Worm (Caenorhabditis elegans) whole organism, L4 larva: ENCODE measurements around the gene str-64.

ENCODE experiments used
- F26F4.8 ChIP-seq: fragments of 200-800 bp; sonication (Bioruptor generic); conservative IDR thresholded peaks from 2 replicates; pipeline ENCODE4 v1.3.6; 2022; ENCODE audit warnings: missing genetic modification characterization, missing compliant biosample characterization
- F44E2.7 ChIP-seq: fragments of 200-800 bp; sonication (Bioruptor generic); IDR thresholded peaks from 2 replicates; pipeline ENCODE4 v2.1.2; 2022; ENCODE audit warnings: missing genetic modification characterization, missing compliant biosample characterization
- R02D3.7 ChIP-seq: fragments of 150-350 bp; sonication (generic microtip); optimal IDR thresholded peaks from 3 replicates; lab custom pipeline; 2014; ENCODE audit warnings: missing biosample characterization, missing genetic modification characterization
- Y48G9A.11 ChIP-seq: fragments of 200-800 bp; sonication (Bioruptor generic); IDR thresholded peaks from 2 replicates; pipeline ENCODE4 v1.3.6; 2022; ENCODE audit warnings: missing genetic modification reagents, missing genetic modification characterization, missing compliant biosample characterization
- ZK337.2 ChIP-seq: fragments of 200-800 bp; sonication (Bioruptor generic); IDR thresholded peaks from 2 replicates; pipeline ENCODE4 v1.3.6; 2022; ENCODE audit warnings: missing genetic modification reagents, missing genetic modification characterization, missing compliant biosample characterization
- ZK546.5 ChIP-seq, 2 experiments: sonication (generic microtip); optimal IDR thresholded peaks; 2 replicates each; lab custom pipeline; 2017; ENCODE audit warnings: missing biosample characterization in 2 of 2, missing genetic modification characterization in 2 of 2
- aha-1 ChIP-seq: fragments of 150-350 bp; peaks from one replicate; lab custom pipeline; 2014; ENCODE audit warnings: missing biosample characterization, missing genetic modification characterization
- ceh-20 ChIP-seq: fragments of 200-800 bp; sonication (Bioruptor generic); IDR thresholded peaks from 2 replicates; pipeline ENCODE4 v1.3.6; 2022; ENCODE audit warnings: missing genetic modification reagents, missing genetic modification characterization, missing compliant biosample characterization
- ceh-82 ChIP-seq: sonication (generic microtip); optimal IDR thresholded peaks from 2 replicates; lab custom pipeline; 2017; ENCODE audit warnings: missing biosample characterization, missing genetic modification characterization
- daf-16 ChIP-seq, 3 experiments: sonication (generic microtip); optimal IDR thresholded peaks; 2 replicates each; lab custom pipeline; 2016 to 2017; ENCODE audit warnings: missing genetic modification characterization in 3 of 3, missing genetic modification reagents in 3 of 3, mild to moderate bottlenecking in 2 of 3, missing compliant biosample characterization in 2 of 3, missing biosample characterization in 1 of 3, moderate library complexity in 1 of 3
- daf-8 ChIP-seq: fragments of 200-800 bp; sonication (Bioruptor generic); IDR thresholded peaks from 2 replicates; pipeline ENCODE4 v1.3.6; 2022; ENCODE audit warnings: missing genetic modification characterization, missing compliant biosample characterization
- fkh-10 ChIP-seq: fragments of 150-350 bp; optimal IDR thresholded peaks from 2 replicates; lab custom pipeline; 2014; ENCODE audit warnings: missing biosample characterization, missing genetic modification reagents, missing genetic modification characterization
- hlh-11 ChIP-seq: fragments of 200-800 bp; sonication (Bioruptor generic); optimal IDR thresholded peaks from 2 replicates; lab custom pipeline; 2018; ENCODE audit warnings: mild to moderate bottlenecking, missing genetic modification characterization, missing compliant biosample characterization
- jun-1 ChIP-seq: fragments of 150-350 bp; optimal IDR thresholded peaks from 2 replicates; lab custom pipeline; 2014; ENCODE audit warnings: missing biosample characterization, missing genetic modification reagents, missing genetic modification characterization
- lin-38 ChIP-seq: fragments of 200-800 bp; sonication (Bioruptor generic); IDR thresholded peaks from 2 replicates; pipeline ENCODE4 v1.3.6; 2022; ENCODE audit warnings: missing genetic modification reagents, missing genetic modification characterization, missing compliant biosample characterization
- lir-3 ChIP-seq: sonication (generic microtip); optimal IDR thresholded peaks from 2 replicates; lab custom pipeline; 2016; ENCODE audit warnings: mild to moderate bottlenecking, missing genetic modification characterization, missing compliant biosample characterization
- lsy-2 ChIP-seq, 2 experiments: fragments of 150-350 bp in 1 of 2; sonication (generic microtip) in 1 of 2; optimal IDR thresholded peaks; 2 replicates each; lab custom pipeline; 2014 to 2017; ENCODE audit warnings: missing biosample characterization in 2 of 2, missing genetic modification characterization in 2 of 2
- madf-5 ChIP-seq, 2 experiments: fragments of 200-800 bp; sonication (Bioruptor generic); IDR thresholded peaks; 2 replicates each; pipeline ENCODE4 v1.3.6; 2022; ENCODE audit warnings: missing compliant biosample characterization in 2 of 2, missing genetic modification characterization in 2 of 2
- mdl-1 ChIP-seq, 2 experiments: fragments of 150-350 bp in 1 of 2; sonication (generic microtip) in 1 of 2; optimal IDR thresholded peaks; 2 replicates each; lab custom pipeline; 2014 to 2017; ENCODE audit warnings: missing biosample characterization in 2 of 2, missing genetic modification characterization in 2 of 2
- mes-2 ChIP-seq: sonication (generic microtip); optimal IDR thresholded peaks from 2 replicates; lab custom pipeline; 2016; ENCODE audit warnings: missing genotype, mild to moderate bottlenecking, missing genetic modification characterization, missing compliant biosample characterization; ENCODE audit not compliant: poor library complexity, severe bottlenecking
- mxl-2 ChIP-seq: fragments of 200-800 bp; sonication (Bioruptor generic); conservative IDR thresholded peaks from 2 replicates; pipeline ENCODE4 v1.3.6; 2022; ENCODE audit warnings: missing genetic modification reagents, missing genetic modification characterization, missing compliant biosample characterization
- mxl-3 ChIP-seq: fragments of 200-800 bp; sonication (Bioruptor generic); optimal IDR thresholded peaks from 2 replicates; lab custom pipeline; 2018; ENCODE audit warnings: mild to moderate bottlenecking, missing genetic modification characterization, missing compliant biosample characterization
- nhr-11 ChIP-seq: fragments of 150-350 bp; optimal IDR thresholded peaks from 2 replicates; lab custom pipeline; 2014; ENCODE audit warnings: missing biosample characterization, missing genetic modification characterization
- nhr-237 ChIP-seq: sonication (generic microtip); optimal IDR thresholded peaks from 2 replicates; lab custom pipeline; 2017; ENCODE audit warnings: missing biosample characterization, missing genetic modification characterization
- nhr-28 ChIP-seq: fragments of 150-350 bp; optimal IDR thresholded peaks from 2 replicates; lab custom pipeline; 2014; ENCODE audit warnings: missing biosample characterization, missing genetic modification characterization
- nhr-6 ChIP-seq: fragments of 150-350 bp; optimal IDR thresholded peaks from 2 replicates; lab custom pipeline; 2014; ENCODE audit warnings: missing biosample characterization, missing genetic modification characterization
- pha-4 ChIP-seq, 2 experiments: fragments of 150-350 bp in 1 of 2; fragments of 200-800 bp in 1 of 2; sonication (Bioruptor generic) in 1 of 2; IDR thresholded peaks in 1 of 2; optimal IDR thresholded peaks in 1 of 2; 2 replicates each; pipeline versions ENCODE4 v1.3.6 to Lab custom; 2014 to 2022; ENCODE audit warnings: missing genetic modification characterization in 2 of 2, missing genetic modification reagents in 2 of 2, missing biosample characterization in 1 of 2, missing compliant biosample characterization in 1 of 2
- pqm-1 ChIP-seq: sonication (generic microtip); optimal IDR thresholded peaks from 2 replicates; lab custom pipeline; 2017; ENCODE audit warnings: missing biosample characterization, missing genetic modification characterization
- rbr-2 ChIP-seq: sonication (generic microtip); optimal IDR thresholded peaks from 2 replicates; lab custom pipeline; 2016; ENCODE audit warnings: missing genotype, missing genetic modification characterization, missing compliant biosample characterization
- set-16 ChIP-seq: fragments of 200-800 bp; sonication (Bioruptor generic); IDR thresholded peaks from 2 replicates; pipeline ENCODE4 v1.3.6; 2022; ENCODE audit warnings: missing genetic modification reagents, missing genetic modification characterization, missing compliant biosample characterization
- spr-3 ChIP-seq: fragments of 200-800 bp; sonication (Bioruptor generic); optimal IDR thresholded peaks from 2 replicates; lab custom pipeline; 2018; ENCODE audit warnings: mild to moderate bottlenecking, missing genetic modification characterization, missing compliant biosample characterization
- unc-62 ChIP-seq, 3 experiments: fragments of 150-350 bp in 1 of 3; sonication (generic microtip); optimal IDR thresholded peaks in 2 of 3; peaks in 1 of 3; 1 replicate in 1 of 3; 2 replicates in 2 of 3; lab custom pipeline; 2014 to 2017; ENCODE audit warnings: missing biosample characterization in 3 of 3, missing genetic modification characterization in 3 of 3, missing genetic modification reagents in 3 of 3, missing genotype in 1 of 3
- zfp-3 ChIP-seq: fragments of 200-800 bp; sonication (Bioruptor generic); conservative IDR thresholded peaks from 2 replicates; pipeline ENCODE4 v1.3.6; 2022; ENCODE audit warnings: missing genetic modification reagents, missing genetic modification characterization, missing compliant biosample characterization
- zip-11 ChIP-seq: fragments of 200-800 bp; sonication (Bioruptor generic); IDR thresholded peaks from 2 replicates; pipeline ENCODE4 v1.3.6; 2022; ENCODE audit warnings: missing genetic modification characterization, missing compliant biosample characterization
- zip-2 ChIP-seq: fragments of 150-350 bp; optimal IDR thresholded peaks from 2 replicates; lab custom pipeline; 2014; ENCODE audit warnings: missing biosample characterization, missing genetic modification characterization
- ztf-11 ChIP-seq: fragments of 150-350 bp; optimal IDR thresholded peaks from 2 replicates; lab custom pipeline; 2014; ENCODE audit warnings: missing biosample characterization, missing genetic modification characterization

Gene str-64

ce11 chrV:3280009-3280408 is 3.0 kb upstream of the str-64 start, which contains the start of gene T28A11.2:
Gene T28A11.2, plus strand, starts transcription at chrV:3280379.
- no peak for TF ChIP-seq mdl-1 (tag; optimal IDR thresholded peaks at IDR 0.05; lab: Kevin White, UChicago)
- TF ChIP-seq ceh-20, result no peak
- TF ChIP-seq hlh-11 (tag; lab: Kevin White, UChicago), result peak; percentile 26
- TF ChIP-seq pha-4 (GFP tag; IDR thresholded peaks at IDR 0.05; lab: Robert Waterston, UW), result no peak
- no peak for TF ChIP-seq pha-4 (tag; optimal IDR thresholded peaks at IDR 0.05; lab: Kevin White, UChicago)
- no peak for TF ChIP-seq mxl-2 (GFP tag; lab: Robert Waterston, UW)
- TF ChIP-seq ceh-82 (tag; lab: Kevin White, UChicago), result no peak

DNA sequence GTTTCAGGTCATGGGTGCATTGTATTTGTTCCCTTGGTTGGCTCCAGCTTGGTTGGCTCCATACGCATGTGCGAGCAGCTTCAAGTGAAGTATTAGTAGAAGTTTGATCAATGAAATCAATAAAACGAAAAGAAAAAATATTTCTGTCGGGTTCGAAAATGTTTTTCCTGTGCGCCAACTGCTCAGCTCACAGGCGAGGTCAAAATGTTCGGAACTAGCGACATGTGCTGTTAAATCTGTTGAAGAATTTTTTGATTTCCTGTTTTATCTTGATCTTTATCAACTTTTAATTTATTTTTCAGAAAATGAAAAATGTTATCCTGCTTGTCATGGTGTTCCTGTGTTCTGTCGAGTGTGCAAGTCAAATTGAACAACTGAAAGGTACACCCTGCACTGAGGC is 1.5 kb upstream of the str-64 start, which contains the start of gene T28A11.25:
TSS of gene T28A11.25 (plus strand) at position 301 of the 400 bp plus-strand sequence.
- TF ChIP-seq spr-3 (GFP tag; lab: Kevin White, UChicago) (no peak), rbr-2 (no peak), daf-16 (GFP tag; optimal IDR thresholded peaks at IDR 0.05; lab: Kevin White, UChicago) (peak in 1 of 2 experiments; percentile 33), daf-16 (tag; optimal IDR thresholded peaks at IDR 0.05; lab: Kevin White, UChicago) (no peak)
- TF ChIP-seq, all 104 proteins: peak for 1

DNA sequence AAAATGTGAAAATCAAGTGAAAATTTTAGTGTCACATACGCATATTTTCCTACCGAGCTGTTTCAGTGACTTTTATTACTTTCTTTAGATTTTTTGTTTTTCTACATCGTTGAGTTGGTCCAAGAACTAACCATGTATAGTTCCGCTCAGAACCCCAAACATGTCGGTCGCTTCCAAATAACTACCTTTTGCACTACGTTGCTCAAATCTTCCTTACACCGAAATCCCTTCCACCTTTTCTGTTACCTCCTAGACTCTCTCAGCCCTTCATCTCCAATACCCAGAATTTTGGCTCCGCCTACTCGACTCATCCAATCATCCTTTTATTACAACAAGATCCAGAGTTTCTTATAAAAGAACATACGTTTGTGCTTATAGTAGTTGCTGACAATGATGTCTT is 1.6 kb downstream of the str-64 start, which contains the start of gene F35F10.5:
TSS of gene F35F10.5 (plus strand) at position 301 of the 400 bp plus-strand sequence.
- TF ChIP-seq zip-2, result no peak
- peak; percentile 49 for TF ChIP-seq aha-1 (tag; lab: Kevin White, UChicago)
- 0 out of 2 replicates have a peak, but pooled peaks have one; percentile 24 for TF ChIP-seq ZK337.2
- TF ChIP-seq daf-8 (GFP tag; lab: Robert Waterston, UW), result no peak
- no peak for TF ChIP-seq nhr-28 (tag; lab: Kevin White, UChicago)
- TF ChIP-seq mdl-1 (tag; optimal IDR thresholded peaks at IDR 0.05; lab: Kevin White, UChicago), result no peak
- no peak for TF ChIP-seq ceh-20
- no peak for TF ChIP-seq R02D3.7 (tag; lab: Kevin White, UChicago)
- no peak for TF ChIP-seq jun-1 (tag; lab: Kevin White, UChicago)
- peak in 1 of 2 experiments; percentile 25 for TF ChIP-seq unc-62 (GFP tag; optimal IDR thresholded peaks at IDR 0.05 in 1 of 2; lab: Kevin White, UChicago)
- TF ChIP-seq unc-62 (tag; optimal IDR thresholded peaks at IDR 0.05; lab: Kevin White, UChicago), result no peak

ce11 chrV:3287330-3287729 is 4.3 kb downstream of the str-64 start, which contains the start of gene F35F10.7:
Gene F35F10.7, minus strand, starts transcription at chrV:3287430.
- TF ChIP-seq ZK546.5 (tag; optimal IDR thresholded peaks at IDR 0.05; lab: Kevin White, UChicago), result no peak
- TF ChIP-seq rbr-2, result no peak
- TF ChIP-seq set-16 (GFP tag; lab: Robert Waterston, UW), result no peak
- no peak for TF ChIP-seq nhr-6 (tag; lab: Kevin White, UChicago)
- TF ChIP-seq mxl-3 (GFP tag; lab: Kevin White, UChicago), result no peak

DNA sequence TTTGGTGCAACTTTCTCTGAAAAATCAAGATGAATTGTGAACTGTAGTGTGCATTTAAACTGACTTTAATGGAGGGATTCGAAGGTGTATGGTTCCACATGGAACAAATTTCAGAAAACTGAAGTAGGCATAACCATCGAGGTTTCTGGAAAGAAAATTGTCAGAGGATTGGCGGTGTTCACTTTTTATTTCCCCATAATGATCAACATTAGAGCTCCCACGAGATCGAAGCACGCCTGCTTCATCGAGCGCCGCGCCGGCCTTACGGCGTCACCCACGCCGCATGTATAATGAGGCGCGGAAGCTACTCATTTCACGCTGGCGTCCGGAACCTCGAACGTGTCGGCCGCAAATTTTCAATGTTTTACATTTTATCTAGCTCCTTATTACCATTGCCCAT is 5.1 kb downstream of the str-64 start:
- TF ChIP-seq madf-5 (GFP tag; IDR thresholded peaks at IDR 0.05; lab: Robert Waterston, UW) (0 out of 4 replicates have a peak, but pooled peaks of 1 of the 2 experiments have one; percentile 13), ztf-11 (tag; lab: Kevin White, UChicago) (no peak), aha-1 (tag; lab: Kevin White, UChicago) (peak; percentile 34)

DNA sequence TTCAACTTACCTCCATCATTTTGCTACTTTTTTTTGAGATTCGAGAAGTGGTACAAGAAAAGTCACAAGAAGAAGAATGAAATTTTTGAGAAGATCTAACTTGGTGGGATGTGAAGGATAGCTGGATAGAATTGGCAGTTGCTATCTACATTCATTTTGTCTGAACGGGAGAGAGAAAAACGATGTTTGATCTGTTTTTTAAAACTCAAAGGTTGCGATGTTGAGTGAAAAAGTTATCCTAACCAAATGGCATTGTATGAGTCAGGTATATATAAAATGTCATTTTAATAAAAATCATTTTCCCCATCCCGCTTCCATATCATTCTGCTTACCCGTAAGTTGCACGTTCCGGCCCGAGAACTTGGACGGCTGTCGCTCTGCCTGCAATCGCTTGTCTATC is 6.2 kb downstream of the str-64 start, which contains the start of gene F35F10.6:
TSS of gene F35F10.6 (minus strand) at position 101 of the 400 bp plus-strand sequence.
- no peak for TF ChIP-seq fkh-10 (GFP tag; lab: Kevin White, UChicago)
- no peak for TF ChIP-seq ZK546.5 (tag; optimal IDR thresholded peaks at IDR 0.05; lab: Kevin White, UChicago)
- no peak for TF ChIP-seq F26F4.8 (GFP tag; lab: Robert Waterston, UW)
- no peak for TF ChIP-seq lir-3 (tag; lab: Kevin White, UChicago)
- TF ChIP-seq mdl-1 (tag; optimal IDR thresholded peaks at IDR 0.05; lab: Kevin White, UChicago), result no peak
- no peak for TF ChIP-seq mes-2
- no peak for TF ChIP-seq Y48G9A.11 (GFP tag; lab: Robert Waterston, UW)
- no peak for TF ChIP-seq pqm-1 (tag; lab: Kevin White, UChicago)
- no peak for TF ChIP-seq nhr-11
- no peak for TF ChIP-seq hlh-11 (tag; lab: Kevin White, UChicago)
- TF ChIP-seq nhr-237 (tag; lab: Kevin White, UChicago), result no peak
- TF ChIP-seq zip-11 (GFP tag; lab: Robert Waterston, UW), result no peak
- TF ChIP-seq lin-38 (GFP tag; lab: Robert Waterston, UW), result no peak
- no peak for TF ChIP-seq F44E2.7
- no peak for TF ChIP-seq lsy-2 (tag; optimal IDR thresholded peaks at IDR 0.05; lab: Kevin White, UChicago)
- TF ChIP-seq zfp-3 (GFP tag; lab: Robert Waterston, UW), result no peak
